Fruit fly (Drosophila melanogaster): ENCODE data around the gene CG31673.

DNA sequence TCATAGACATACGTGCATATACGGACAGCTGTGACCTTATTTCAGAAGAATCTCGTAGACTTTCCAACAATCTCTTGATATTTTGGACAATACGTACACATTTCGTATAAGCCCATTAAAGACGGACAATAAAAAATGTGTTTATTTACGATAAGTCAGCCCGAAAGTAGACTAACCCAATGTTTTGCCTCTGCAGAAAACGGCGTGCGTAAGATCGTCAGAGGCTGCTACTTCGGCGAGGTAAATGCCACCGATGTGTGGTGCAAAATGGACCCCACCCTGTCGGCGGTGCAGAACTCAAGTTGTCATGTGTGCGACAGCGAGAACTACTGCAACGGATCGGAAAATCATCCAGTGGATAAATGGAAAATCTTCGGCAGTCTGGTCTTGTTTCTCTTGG is 39.5 kb downstream of the CG31673 start:
- TF ChIP-seq CG6163 (GFP tag; IDR thresholded peaks at IDR 0.05) (no peak), CG6854 (GFP tag; optimal IDR thresholded peaks at IDR 0.05) (no peak), CG11294 (GFP tag; IDR thresholded peaks at IDR 0.05) (no peak), Gug (GFP tag; IDR thresholded peaks at IDR 0.05) (no peak), vri (GFP tag; optimal IDR thresholded peaks at IDR 0.05) (no peak), CG9139 (GFP tag; optimal IDR thresholded peaks at IDR 0.05) (no peak), CG8119 (GFP tag; IDR thresholded peaks at IDR 0.05) (no peak), Ets96B (tag; optimal IDR thresholded peaks at IDR 0.05) (no peak), Sox15 (GFP tag; optimal IDR thresholded peaks at IDR 0.05) (no peak), salr (GFP tag; optimal IDR thresholded peaks at IDR 0.05) (no peak)
